Fruit fly (Drosophila melanogaster): ENCODE measurements around the gene jp.

DNA sequence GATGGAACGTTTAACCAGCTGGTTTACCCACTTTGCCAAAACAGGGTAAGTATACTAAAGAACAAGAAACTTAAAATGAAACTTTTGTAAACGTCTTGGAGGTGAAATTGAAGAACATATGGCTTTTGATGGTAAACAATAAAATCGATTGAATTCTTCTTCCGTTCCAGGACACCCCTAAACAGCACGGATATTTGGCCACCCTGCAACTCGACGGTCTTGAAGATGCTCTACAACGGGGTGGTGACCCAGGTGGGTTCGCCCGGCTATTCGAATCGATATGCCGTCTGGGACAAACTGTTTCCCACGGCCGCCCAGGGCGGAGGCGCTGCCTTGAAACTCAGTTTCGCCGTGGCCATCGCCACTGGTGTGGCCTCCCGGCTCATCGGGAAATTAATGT, 24.6 kb upstream of the jp start:
- no peak for TF ChIP-seq wek (GFP tag; optimal IDR thresholded peaks at IDR 0.05)
- TF ChIP-seq CG15514 (GFP tag; optimal IDR thresholded peaks at IDR 0.05) = no peak
- no peak for TF ChIP-seq Drgx (GFP tag; IDR thresholded peaks at IDR 0.05)
- TF ChIP-seq HHEX (GFP tag; optimal IDR thresholded peaks at IDR 0.05) = no peak
- TF ChIP-seq CG7357 (GFP tag; IDR thresholded peaks at IDR 0.05) = no peak
- no peak for TF ChIP-seq dm (GFP tag; optimal IDR thresholded peaks at IDR 0.05)
- no peak for TF ChIP-seq HLH3B (GFP tag; IDR thresholded peaks at IDR 0.05)
- TF ChIP-seq gt (GFP tag; IDR thresholded peaks at IDR 0.05) = no peak
- TF ChIP-seq chn (GFP tag; optimal IDR thresholded peaks at IDR 0.05) = no peak
- no peak for TF ChIP-seq sens-2 (GFP tag; IDR thresholded peaks at IDR 0.05)

All from whole organism, embryonic.